Worm (Caenorhabditis elegans) whole organism, L1 larva: ENCODE measurements around the gene C44C10.10.
A peak's percentile ranks its signal among the peaks of the same experiment; 100 is the strongest.

ENCODE experiments used
- F16B12.6 ChIP-seq: fragments of 150-350 bp; optimal IDR thresholded peaks from 2 replicates; lab custom pipeline; 2014; ENCODE audit warnings: missing biosample characterization, missing genetic modification characterization
- alr-1 ChIP-seq: fragments of 200-800 bp; sonication (Bioruptor generic); optimal IDR thresholded peaks from 2 replicates; lab custom pipeline; 2018; ENCODE audit warnings: borderline replicate concordance, mild to moderate bottlenecking, missing genetic modification characterization, missing compliant biosample characterization
- blmp-1 ChIP-seq: fragments of 150-350 bp; optimal IDR thresholded peaks from 2 replicates; lab custom pipeline; 2014; ENCODE audit warnings: missing biosample characterization, missing genetic modification characterization
- ceh-8 ChIP-seq: fragments of 200-800 bp; sonication (Bioruptor generic); optimal IDR thresholded peaks from 2 replicates; lab custom pipeline; 2018; ENCODE audit warnings: mild to moderate bottlenecking, missing genetic modification characterization, moderate library complexity, missing compliant biosample characterization
- ceh-82 ChIP-seq, 3 experiments: fragments of 150-350 bp in 1 of 3; sonication (generic microtip) in 2 of 3; optimal IDR thresholded peaks; 2 replicates each; lab custom pipeline; 2014 to 2017; ENCODE audit warnings: missing biosample characterization in 3 of 3, missing genetic modification characterization in 3 of 3
- dsc-1 ChIP-seq: sonication (generic microtip); optimal IDR thresholded peaks from 2 replicates; lab custom pipeline; 2016; ENCODE audit warnings: mild to moderate bottlenecking, missing genetic modification characterization, missing compliant biosample characterization
- egl-13 ChIP-seq: sonication (generic microtip); optimal IDR thresholded peaks from 2 replicates; lab custom pipeline; 2016; ENCODE audit warnings: missing genotype, missing genetic modification reagents, missing genetic modification characterization, missing compliant biosample characterization
- elt-2 ChIP-seq: sonication (generic microtip); optimal IDR thresholded peaks from 2 replicates; lab custom pipeline; 2016; ENCODE audit warnings: missing genetic modification characterization, mild to moderate bottlenecking, inconsistent platforms, missing compliant biosample characterization, missing genetic modification reagents
- elt-3 ChIP-seq, 6 experiments: fragments of 150-350 bp in 1 of 6; sonication (generic microtip); optimal IDR thresholded peaks; 2 replicates each; lab custom pipeline; 2017 to 2018; ENCODE audit warnings: missing biosample characterization in 6 of 6, missing genetic modification characterization in 6 of 6, inconsistent platforms in 1 of 6
- ets-5 ChIP-seq: fragments of 200-800 bp; sonication (Bioruptor generic); IDR thresholded peaks from 2 replicates; pipeline ENCODE4 v1.3.6; 2022; ENCODE audit warnings: missing genetic modification characterization, missing compliant biosample characterization
- fkh-10 ChIP-seq: sonication (generic microtip); optimal IDR thresholded peaks from 2 replicates; lab custom pipeline; 2017; ENCODE audit warnings: missing biosample characterization, missing genetic modification reagents, missing genetic modification characterization
- fkh-8 ChIP-seq: sonication (generic microtip); optimal IDR thresholded peaks from 2 replicates; lab custom pipeline; 2016; ENCODE audit warnings: mild to moderate bottlenecking, missing genetic modification characterization, missing compliant biosample characterization
- fos-1 ChIP-seq: fragments of 150-350 bp; optimal IDR thresholded peaks from 2 replicates; lab custom pipeline; 2014; ENCODE audit warnings: missing biosample characterization, missing genetic modification characterization
- hlh-4 ChIP-seq: sonication (generic microtip); optimal IDR thresholded peaks from 2 replicates; lab custom pipeline; 2016; ENCODE audit warnings: mild to moderate bottlenecking, missing genetic modification characterization, missing compliant biosample characterization
- hpl-2 ChIP-seq: fragments of 150-350 bp; optimal IDR thresholded peaks from 2 replicates; lab custom pipeline; 2014; ENCODE audit warnings: missing biosample characterization, missing genetic modification reagents, missing genetic modification characterization
- lin-14 ChIP-seq: fragments of 200-800 bp; sonication (Bioruptor generic); optimal IDR thresholded peaks from 2 replicates; lab custom pipeline; 2018; ENCODE audit warnings: mild to moderate bottlenecking, missing genetic modification characterization, moderate library complexity, missing compliant biosample characterization
- lin-15B ChIP-seq: fragments of 150-350 bp; sonication (generic microtip); optimal IDR thresholded peaks from 3 replicates; lab custom pipeline; 2014; ENCODE audit warnings: missing biosample characterization, missing genetic modification characterization
- lin-35 ChIP-seq, 2 experiments: fragments of 150-350 bp; optimal IDR thresholded peaks; 2 replicates each; lab custom pipeline; 2014; ENCODE audit warnings: missing biosample characterization in 2 of 2, missing genetic modification characterization in 2 of 2, missing genetic modification reagents in 2 of 2
- lin-39 ChIP-seq: fragments of 150-350 bp; optimal IDR thresholded peaks from 2 replicates; lab custom pipeline; 2014; ENCODE audit warnings: missing biosample characterization, missing genetic modification reagents, missing genetic modification characterization
- lir-3 ChIP-seq: sonication (generic microtip); optimal IDR thresholded peaks from 2 replicates; lab custom pipeline; 2016; ENCODE audit warnings: mild to moderate bottlenecking, missing genetic modification characterization, moderate library complexity, missing compliant biosample characterization; ENCODE audit not compliant: poor library complexity
- mef-2 ChIP-seq: fragments of 150-350 bp; optimal IDR thresholded peaks from 2 replicates; lab custom pipeline; 2014; ENCODE audit warnings: missing biosample characterization, missing genetic modification characterization
- nhr-12 ChIP-seq: sonication (generic microtip); optimal IDR thresholded peaks from 2 replicates; lab custom pipeline; 2017; ENCODE audit warnings: missing biosample characterization, missing genetic modification characterization
- nhr-19 ChIP-seq: fragments of 200-800 bp; sonication (Bioruptor generic); conservative IDR thresholded peaks from 2 replicates; pipeline ENCODE4 v1.3.6; 2022; ENCODE audit warnings: missing genetic modification characterization, missing compliant biosample characterization
- nhr-237 ChIP-seq: fragments of 150-350 bp; optimal IDR thresholded peaks from 2 replicates; lab custom pipeline; 2014; ENCODE audit warnings: missing biosample characterization, missing genetic modification characterization
- nhr-28 ChIP-seq: fragments of 150-350 bp; optimal IDR thresholded peaks from 2 replicates; lab custom pipeline; 2014; ENCODE audit warnings: missing biosample characterization, missing genetic modification characterization
- nhr-47 ChIP-seq: sonication (generic microtip); optimal IDR thresholded peaks from 2 replicates; lab custom pipeline; 2016; ENCODE audit warnings: mild to moderate bottlenecking, missing genetic modification characterization, moderate library complexity, missing compliant biosample characterization
- nhr-71 ChIP-seq: sonication (generic microtip); optimal IDR thresholded peaks from 2 replicates; lab custom pipeline; 2016; ENCODE audit warnings: mild to moderate bottlenecking, missing genetic modification characterization, moderate library complexity, missing compliant biosample characterization
- nhr-76 ChIP-seq: sonication (generic microtip); optimal IDR thresholded peaks from 2 replicates; lab custom pipeline; 2017; ENCODE audit warnings: missing biosample characterization, missing genetic modification characterization
- nhr-84 ChIP-seq: sonication (generic microtip); optimal IDR thresholded peaks from 2 replicates; lab custom pipeline; 2017; ENCODE audit warnings: missing biosample characterization, missing genetic modification characterization
- nhr-90 ChIP-seq: sonication (generic microtip); optimal IDR thresholded peaks from 2 replicates; lab custom pipeline; 2016; ENCODE audit warnings: mild to moderate bottlenecking, missing genetic modification characterization, missing compliant biosample characterization; ENCODE audit not compliant: poor library complexity
- pag-3 ChIP-seq: sonication (generic microtip); optimal IDR thresholded peaks from 2 replicates; lab custom pipeline; 2017; ENCODE audit warnings: missing genetic modification characterization, mild to moderate bottlenecking, missing compliant biosample characterization, antibody characterized with exemption, borderline replicate concordance; ENCODE audit not compliant: insufficient read depth
- pax-3 ChIP-seq: fragments of 200-800 bp; sonication (Bioruptor generic); optimal IDR thresholded peaks from 2 replicates; lab custom pipeline; 2018; ENCODE audit warnings: mild to moderate bottlenecking, missing genetic modification characterization, moderate library complexity, missing compliant biosample characterization
- pqm-1 ChIP-seq: sonication (generic microtip); optimal IDR thresholded peaks from 3 replicates; lab custom pipeline; 2017; ENCODE audit warnings: missing biosample characterization, missing genetic modification characterization
- rnt-1 ChIP-seq: sonication (generic microtip); optimal IDR thresholded peaks from 2 replicates; lab custom pipeline; 2016; ENCODE audit warnings: mild to moderate bottlenecking, missing genetic modification characterization, moderate library complexity, missing compliant biosample characterization
- snu-23 ChIP-seq: sonication (generic microtip); optimal IDR thresholded peaks from 2 replicates; lab custom pipeline; 2016; ENCODE audit warnings: missing genetic modification characterization, missing compliant biosample characterization
- sox-4 ChIP-seq: sonication (generic microtip); optimal IDR thresholded peaks from 2 replicates; lab custom pipeline; 2016; ENCODE audit warnings: missing genetic modification characterization, missing compliant biosample characterization
- sup-37 ChIP-seq: fragments of 200-800 bp; sonication (Bioruptor generic); optimal IDR thresholded peaks from 2 replicates; lab custom pipeline; 2018; ENCODE audit warnings: mild to moderate bottlenecking, missing genetic modification characterization, missing compliant biosample characterization
- tlp-1 ChIP-seq: fragments of 150-350 bp; optimal IDR thresholded peaks from 2 replicates; lab custom pipeline; 2014; ENCODE audit warnings: missing biosample characterization, missing genetic modification characterization
- unc-30 ChIP-seq: sonication (generic microtip); optimal IDR thresholded peaks from 2 replicates; lab custom pipeline; 2017; ENCODE audit warnings: missing biosample characterization, missing genetic modification characterization
- unc-62 ChIP-seq: fragments of 150-350 bp; optimal IDR thresholded peaks from 2 replicates; lab custom pipeline; 2014; ENCODE audit warnings: missing biosample characterization, missing genetic modification reagents, missing genetic modification characterization
- unc-86 ChIP-seq: sonication (generic microtip); optimal IDR thresholded peaks from 2 replicates; lab custom pipeline; 2016; ENCODE audit warnings: missing genetic modification characterization, missing compliant biosample characterization
- unc-98 ChIP-seq: fragments of 200-800 bp; sonication (Bioruptor generic); IDR thresholded peaks from 2 replicates; pipeline ENCODE4 v1.3.6; 2022; ENCODE audit warnings: missing genetic modification characterization, missing compliant biosample characterization
- zag-1 ChIP-seq: fragments of 150-350 bp; optimal IDR thresholded peaks from 2 replicates; lab custom pipeline; 2014; ENCODE audit warnings: missing biosample characterization, missing genetic modification characterization

C44C10.10 gene

ce11 chrX:11645517-11645916, 44.6 kb upstream of the C44C10.10 start (continued):
- TF ChIP-seq pqm-1 (tag; lab: Kevin White, UChicago) (no peak), F16B12.6 (tag; lab: Kevin White, UChicago) (no peak), nhr-19 (GFP tag; lab: Robert Waterston, UW) (peak; percentile 14; the same call in 1 of the 2 replicates), alr-1 (tag; lab: Kevin White, UChicago) (no peak), rnt-1 (tag; lab: Kevin White, UChicago) (peak; percentile 35), unc-30 (tag; lab: Kevin White, UChicago) (no peak), fos-1 (tag; lab: Kevin White, UChicago) (no peak), snu-23 (GFP tag; lab: Kevin White, UChicago) (peak; percentile 49), pag-3 (no peak), lir-3 (tag; lab: Kevin White, UChicago) (no peak), hlh-4 (tag; lab: Kevin White, UChicago) (no peak), fkh-8 (tag; lab: Kevin White, UChicago) (no peak), elt-2 (peak; percentile 27), ets-5 (no peak), pax-3 (tag; lab: Kevin White, UChicago) (no peak), egl-13 (no peak), nhr-28 (tag; lab: Kevin White, UChicago) (no peak), nhr-12 (no peak), dsc-1 (tag; lab: Kevin White, UChicago) (no peak), lin-15B (tag; lab: Kevin White, UChicago) (no peak), nhr-47 (tag; lab: Kevin White, UChicago) (peak; percentile 35), nhr-71 (tag; lab: Kevin White, UChicago) (peak; percentile 62), lin-39 (tag; lab: Kevin White, UChicago) (no peak), unc-86 (tag; lab: Kevin White, UChicago) (no peak), hpl-2 (GFP tag; lab: Kevin White, UChicago) (no peak), zag-1 (tag; lab: Kevin White, UChicago) (no peak), lin-35 (GFP tag; optimal IDR thresholded peaks at IDR 0.05; lab: Kevin White, UChicago) (no peak), mef-2 (no peak), nhr-84 (tag; lab: Kevin White, UChicago) (no peak), tlp-1 (no peak), ceh-82 (tag; optimal IDR thresholded peaks at IDR 0.05; lab: Kevin White, UChicago) (no peak), fkh-10 (GFP tag; lab: Kevin White, UChicago) (no peak), nhr-90 (peak; percentile 58), ceh-8 (GFP tag; lab: Kevin White, UChicago) (no peak), sup-37 (GFP tag; lab: Kevin White, UChicago) (no peak), unc-98 (no peak), nhr-237 (no peak), unc-62 (GFP tag; lab: Kevin White, UChicago) (no peak), sox-4 (tag; lab: Kevin White, UChicago) (no peak), nhr-76 (tag; lab: Kevin White, UChicago) (no peak)
- TF ChIP-seq, all 84 proteins: peak for 18

ce11 chrX:11647165-11647564, 42.9 kb upstream of the C44C10.10 start, which contains the start of gene T04F8.8:
Gene T04F8.8 (plus strand): TSS chrX:11647465.
- peak; percentile 47 for TF ChIP-seq blmp-1 (tag; lab: Kevin White, UChicago)
- TF ChIP-seq nhr-71 (tag; lab: Kevin White, UChicago) = peak; percentile 10
- TF ChIP-seq lin-39 (tag; lab: Kevin White, UChicago) = no peak
- peak in 1 of 6 experiments; percentile 16 for TF ChIP-seq elt-3 (tag; optimal IDR thresholded peaks at IDR 0.05; lab: Kevin White, UChicago)
- no peak for TF ChIP-seq pax-3 (tag; lab: Kevin White, UChicago)
- TF ChIP-seq nhr-12 = no peak
- peak; percentile 22 for TF ChIP-seq lin-14 (GFP tag; lab: Kevin White, UChicago)
- TF ChIP-seq lin-35 (GFP tag; optimal IDR thresholded peaks at IDR 0.05; lab: Kevin White, UChicago) = no peak
